Worm (Caenorhabditis elegans): ENCODE data around the gene F46C5.1.

The F46C5.1 gene

ce11 chrII:8776504-8776903 lies 44.5 kb downstream of the F46C5.1 start:
- TF ChIP-seq F22D6.2 (tag; optimal IDR thresholded peaks at IDR 0.05), result no peak
- TF ChIP-seq unc-62 (GFP tag; optimal IDR thresholded peaks at IDR 0.05), result no peak
- no peak for TF ChIP-seq athp-1 (tag; optimal IDR thresholded peaks at IDR 0.05)
- TF ChIP-seq attf-6 (GFP tag; IDR thresholded peaks at IDR 0.05), result no peak
- no peak for TF ChIP-seq gei-17 (GFP tag; optimal IDR thresholded peaks at IDR 0.05)
- no peak for TF ChIP-seq F55B11.4 (tag; optimal IDR thresholded peaks at IDR 0.05; ENCODE audit: borderline replicate concordance, insufficient read depth)
- TF ChIP-seq bed-2 (GFP tag; IDR thresholded peaks at IDR 0.05), result no peak
- TF ChIP-seq fkh-3 (tag; optimal IDR thresholded peaks at IDR 0.05), result no peak
- no peak for TF ChIP-seq xnd-1 (tag; optimal IDR thresholded peaks at IDR 0.05)

ce11 chrII:8770675-8771074 lies 50.3 kb downstream of the F46C5.1 start, which contains the start of gene let-19:
let-19 (plus strand) TSS chrII:8770975.
- TF ChIP-seq athp-1 (tag; optimal IDR thresholded peaks at IDR 0.05) (no peak), tlf-1 (GFP tag; optimal IDR thresholded peaks at IDR 0.05) (no peak), ceh-100 (GFP tag; IDR thresholded peaks at IDR 0.05) (no peak), ztf-26 (tag; optimal IDR thresholded peaks at IDR 0.05) (no peak), attf-3 (GFP tag; conservative IDR thresholded peaks at IDR 0.05) (no peak), F22D6.2 (tag; optimal IDR thresholded peaks at IDR 0.05) (no peak), lin-54 (GFP tag; optimal IDR thresholded peaks at IDR 0.05) (no peak), mel-28 (tag; optimal IDR thresholded peaks at IDR 0.05; ENCODE audit: borderline replicate concordance) (no peak)

All from whole organism, young adult.